Worm (Caenorhabditis elegans): Measurements from ENCODE around the gene insc-1.

DNA sequence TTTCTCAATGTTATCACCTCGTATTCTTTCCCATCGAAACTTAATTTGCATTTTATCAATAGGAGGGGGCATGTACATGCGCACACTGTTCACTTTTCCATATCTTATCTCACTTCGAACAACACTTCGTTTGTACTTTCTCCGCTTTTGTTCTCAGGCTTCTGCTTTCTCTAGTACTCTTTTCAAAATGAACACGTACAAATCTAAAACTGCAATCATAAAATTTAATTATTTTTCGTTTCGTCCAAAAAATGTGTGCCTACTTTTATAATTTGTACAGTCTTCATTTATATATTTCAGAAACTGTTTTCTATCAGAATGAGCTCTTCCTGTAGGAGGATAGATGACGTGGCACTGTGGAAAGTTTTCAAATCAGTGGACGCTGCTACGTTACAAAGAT, 40.0 kb downstream of the insc-1 start, which contains the start of gene C07D10.1:
- TF ChIP-seq nhr-11 (tag; optimal IDR thresholded peaks at IDR 0.05) (no peak), unc-62 (GFP tag; optimal IDR thresholded peaks at IDR 0.05) (no peak), skn-1 (tag; optimal IDR thresholded peaks at IDR 0.05) (no peak), aly-2 (tag; optimal IDR thresholded peaks at IDR 0.05) (no peak), nhr-23 (tag; optimal IDR thresholded peaks at IDR 0.05) (no peak), nhr-237 (tag; optimal IDR thresholded peaks at IDR 0.05) (no peak), alr-1 (tag; optimal IDR thresholded peaks at IDR 0.05) (no peak), elt-1 (tag; optimal IDR thresholded peaks at IDR 0.05) (no peak), ama-1 (optimal IDR thresholded peaks at IDR 0.05) (no peak), nhr-25 (tag; optimal IDR thresholded peaks at IDR 0.05) (no peak), elt-3 (tag; optimal IDR thresholded peaks at IDR 0.05) (no peak), mab-5 (tag; optimal IDR thresholded peaks at IDR 0.05) (no peak), F13H6.1 (tag; optimal IDR thresholded peaks at IDR 0.05) (no peak), nhr-12 (tag; optimal IDR thresholded peaks at IDR 0.05) (no peak)

Measured in whole organism, L2 larva.